Worm (Caenorhabditis elegans) whole organism, mixed stage, embryonic: ENCODE measurements around the gene F57A8.1.

Experiments
- M03D4.4 ChIP-seq: sonication (generic microtip); optimal IDR thresholded peaks from 2 replicates; lab custom pipeline; 2017; ENCODE audit warnings: mild to moderate bottlenecking, missing genetic modification characterization, missing compliant biosample characterization
- bed-3 ChIP-seq: fragments of 200-800 bp; sonication (Bioruptor generic); optimal IDR thresholded peaks from 3 replicates; lab custom pipeline; 2018; ENCODE audit warnings: mild to moderate bottlenecking, missing genetic modification characterization, moderate library complexity, missing compliant biosample characterization
- blmp-1 ChIP-seq: fragments of 150-350 bp; optimal IDR thresholded peaks from 2 replicates; lab custom pipeline; 2014; ENCODE audit warnings: missing biosample characterization, missing genetic modification characterization
- ceh-39 ChIP-seq: fragments of 150-350 bp; optimal IDR thresholded peaks from 2 replicates; lab custom pipeline; 2014; ENCODE audit warnings: missing biosample characterization, missing genetic modification characterization
- ceh-43 ChIP-seq: fragments of 200-800 bp; sonication (Bioruptor generic); optimal IDR thresholded peaks from 2 replicates; lab custom pipeline; 2018; ENCODE audit warnings: mild to moderate bottlenecking, missing genetic modification characterization, moderate library complexity, missing compliant biosample characterization
- ceh-83 ChIP-seq: fragments of 200-800 bp; sonication (Bioruptor generic); optimal IDR thresholded peaks from 2 replicates; lab custom pipeline; 2018; ENCODE audit warnings: mild to moderate bottlenecking, missing genetic modification characterization, missing compliant biosample characterization
- ces-1 ChIP-seq: fragments of 150-350 bp; optimal IDR thresholded peaks from 2 replicates; lab custom pipeline; 2014; ENCODE audit warnings: missing biosample characterization, missing genetic modification reagents, missing genetic modification characterization
- cnd-1 ChIP-seq: fragments of 200-800 bp; sonication (Bioruptor generic); optimal IDR thresholded peaks from 2 replicates; lab custom pipeline; 2018; ENCODE audit warnings: mild to moderate bottlenecking, missing genetic modification characterization, missing compliant biosample characterization
- drap-1 ChIP-seq: fragments of 200-800 bp; sonication (Bioruptor generic); optimal IDR thresholded peaks from 3 replicates; lab custom pipeline; 2018; ENCODE audit warnings: mild to moderate bottlenecking, missing genetic modification characterization, missing compliant biosample characterization
- elt-3 ChIP-seq: fragments of 150-350 bp; optimal IDR thresholded peaks from 2 replicates; lab custom pipeline; 2014; ENCODE audit warnings: missing biosample characterization, missing genetic modification characterization
- flh-1 ChIP-seq: fragments of 200-800 bp; sonication (Bioruptor generic); optimal IDR thresholded peaks from 2 replicates; lab custom pipeline; 2018; ENCODE audit warnings: mild to moderate bottlenecking, missing genetic modification characterization, moderate library complexity, missing compliant biosample characterization
- ham-2 ChIP-seq: fragments of 200-800 bp; sonication (Bioruptor generic); optimal IDR thresholded peaks from 2 replicates; lab custom pipeline; 2018; ENCODE audit warnings: mild to moderate bottlenecking, missing genetic modification characterization, missing compliant biosample characterization
- hlh-1 ChIP-seq: fragments of 150-350 bp; optimal IDR thresholded peaks from 2 replicates; lab custom pipeline; 2014; ENCODE audit warnings: missing biosample characterization, missing genetic modification reagents, missing genetic modification characterization
- lin-13 ChIP-seq: fragments of 150-350 bp; optimal IDR thresholded peaks from 2 replicates; lab custom pipeline; 2014; ENCODE audit warnings: missing biosample characterization, missing genetic modification characterization
- lin-32 ChIP-seq: fragments of 200-800 bp; sonication (Bioruptor generic); optimal IDR thresholded peaks from 2 replicates; lab custom pipeline; 2018; ENCODE audit warnings: mild to moderate bottlenecking, missing genetic modification characterization, missing compliant biosample characterization
- lsy-2 ChIP-seq: fragments of 150-350 bp; optimal IDR thresholded peaks from 2 replicates; lab custom pipeline; 2014; ENCODE audit warnings: missing biosample characterization, missing genetic modification characterization
- mab-5 ChIP-seq: fragments of 150-350 bp; optimal IDR thresholded peaks from 2 replicates; lab custom pipeline; 2014; ENCODE audit warnings: missing biosample characterization, missing genetic modification characterization
- mep-1 ChIP-seq: fragments of 150-350 bp; optimal IDR thresholded peaks from 2 replicates; lab custom pipeline; 2017; ENCODE audit warnings: missing biosample characterization, missing genetic modification reagents, missing genetic modification characterization, inconsistent platforms
- mls-2 ChIP-seq: sonication (generic microtip); optimal IDR thresholded peaks from 2 replicates; lab custom pipeline; 2016; ENCODE audit warnings: mild to moderate bottlenecking, missing genetic modification characterization, moderate library complexity, missing compliant biosample characterization
- nhr-12 ChIP-seq: fragments of 150-350 bp; optimal IDR thresholded peaks from 2 replicates; lab custom pipeline; 2014; ENCODE audit warnings: missing biosample characterization, missing genetic modification characterization
- nhr-2 ChIP-seq: fragments of 150-350 bp; optimal IDR thresholded peaks from 2 replicates; lab custom pipeline; 2014; ENCODE audit warnings: missing biosample characterization, missing genetic modification characterization
- nhr-237 ChIP-seq: fragments of 150-350 bp; optimal IDR thresholded peaks from 2 replicates; lab custom pipeline; 2014; ENCODE audit warnings: missing biosample characterization, missing genetic modification characterization
- nhr-28 ChIP-seq: fragments of 150-350 bp; optimal IDR thresholded peaks from 2 replicates; lab custom pipeline; 2014; ENCODE audit warnings: missing biosample characterization, missing genetic modification characterization
- nhr-76 ChIP-seq: sonication (generic microtip); optimal IDR thresholded peaks from 2 replicates; lab custom pipeline; 2017; ENCODE audit warnings: missing biosample characterization, missing genetic modification characterization
- pha-4 ChIP-seq: fragments of 150-350 bp; optimal IDR thresholded peaks from 2 replicates; lab custom pipeline; 2018; ENCODE audit warnings: missing biosample characterization, missing genetic modification reagents, missing genetic modification characterization
- sem-2 ChIP-seq: fragments of 200-800 bp; sonication (Bioruptor generic); optimal IDR thresholded peaks from 2 replicates; lab custom pipeline; 2018; ENCODE audit warnings: mild to moderate bottlenecking, missing genetic modification characterization, missing compliant biosample characterization
- snpc-4 ChIP-seq: fragments of 150-350 bp; optimal IDR thresholded peaks from 2 replicates; lab custom pipeline; 2014; ENCODE audit warnings: missing biosample characterization, missing genetic modification characterization
- sptf-1 ChIP-seq: sonication (generic microtip); optimal IDR thresholded peaks from 2 replicates; lab custom pipeline; 2017; ENCODE audit warnings: mild to moderate bottlenecking, missing genetic modification characterization, moderate library complexity, missing compliant biosample characterization
- tbx-8 ChIP-seq: fragments of 200-800 bp; sonication (Bioruptor generic); optimal IDR thresholded peaks from 2 replicates; lab custom pipeline; 2018; ENCODE audit warnings: mild to moderate bottlenecking, missing genetic modification characterization, moderate library complexity, missing compliant biosample characterization
- unc-120 ChIP-seq: sonication (generic microtip); optimal IDR thresholded peaks from 2 replicates; lab custom pipeline; 2017; ENCODE audit warnings: missing genetic modification characterization, missing compliant biosample characterization; ENCODE audit not compliant: poor library complexity, severe bottlenecking
- unc-39 ChIP-seq: fragments of 150-350 bp; optimal IDR thresholded peaks from 2 replicates; lab custom pipeline; 2014; ENCODE audit warnings: missing biosample characterization, missing genetic modification characterization
- unc-62 ChIP-seq: fragments of 150-350 bp; optimal IDR thresholded peaks from 2 replicates; lab custom pipeline; 2014; ENCODE audit warnings: missing biosample characterization, missing genetic modification reagents, missing genetic modification characterization
- zip-8 ChIP-seq: fragments of 150-350 bp; optimal IDR thresholded peaks from 2 replicates; lab custom pipeline; 2014; ENCODE audit warnings: missing biosample characterization, missing genetic modification characterization
- ztf-11 ChIP-seq: fragments of 150-350 bp; optimal IDR thresholded peaks from 2 replicates; lab custom pipeline; 2014; ENCODE audit warnings: missing biosample characterization, missing genetic modification characterization

F57A8.1 gene

DNA sequence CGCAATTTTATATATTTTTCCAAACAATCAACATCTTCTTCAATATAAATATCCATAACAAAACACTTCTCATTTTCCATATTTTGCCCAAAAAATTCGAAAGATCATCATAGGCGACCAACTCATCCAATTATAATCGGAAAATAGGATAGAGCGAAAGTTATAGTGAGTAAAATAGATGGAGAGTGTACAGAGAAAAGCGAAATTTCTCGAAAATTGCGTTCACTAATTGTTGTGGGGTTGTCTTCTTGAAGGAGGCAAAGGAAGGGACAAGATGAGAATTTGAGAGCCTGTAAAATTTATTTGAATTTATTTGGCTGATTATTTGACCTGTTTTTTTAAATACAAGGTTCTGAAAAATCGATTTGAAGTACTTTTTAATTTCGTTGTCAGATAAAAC lies 1.6 kb upstream of the F57A8.1 start:
- TF ChIP-seq nhr-237 (tag; lab: Kevin White, UChicago) = no peak
- no peak for TF ChIP-seq ham-2 (GFP tag; lab: Kevin White, UChicago)
- no peak for TF ChIP-seq mls-2 (tag; lab: Kevin White, UChicago)
- TF ChIP-seq lin-13 = no peak
- TF ChIP-seq snpc-4 (tag; lab: Kevin White, UChicago) = no peak
- no peak for TF ChIP-seq sptf-1
- TF ChIP-seq nhr-76 (tag; lab: Kevin White, UChicago) = no peak
- no peak for TF ChIP-seq nhr-28 (tag; lab: Kevin White, UChicago)
- TF ChIP-seq blmp-1 (tag; lab: Kevin White, UChicago) = peak; percentile 94
- TF ChIP-seq unc-62 (GFP tag; lab: Kevin White, UChicago) = no peak
- no peak for TF ChIP-seq mep-1 (tag; lab: Kevin White, UChicago)
- TF ChIP-seq pha-4 = no peak
- TF ChIP-seq flh-1 = no peak
- peak; percentile 30 for TF ChIP-seq ceh-43
- TF ChIP-seq ceh-83 (GFP tag; lab: Kevin White, UChicago) = no peak
- no peak for TF ChIP-seq hlh-1 (tag; lab: Kevin White, UChicago)
- TF ChIP-seq sem-2 = no peak
- no peak for TF ChIP-seq M03D4.4 (tag; lab: Kevin White, UChicago)
- TF ChIP-seq tbx-8 (GFP tag; lab: Kevin White, UChicago) = no peak
- TF ChIP-seq ces-1 (GFP tag; lab: Kevin White, UChicago) = peak; percentile 79
- no peak for TF ChIP-seq zip-8
- no peak for TF ChIP-seq cnd-1 (tag; lab: Kevin White, UChicago)
- TF ChIP-seq unc-39 (tag; lab: Kevin White, UChicago) = no peak
- no peak for TF ChIP-seq elt-3
- no peak for TF ChIP-seq bed-3 (GFP tag; lab: Kevin White, UChicago)

DNA sequence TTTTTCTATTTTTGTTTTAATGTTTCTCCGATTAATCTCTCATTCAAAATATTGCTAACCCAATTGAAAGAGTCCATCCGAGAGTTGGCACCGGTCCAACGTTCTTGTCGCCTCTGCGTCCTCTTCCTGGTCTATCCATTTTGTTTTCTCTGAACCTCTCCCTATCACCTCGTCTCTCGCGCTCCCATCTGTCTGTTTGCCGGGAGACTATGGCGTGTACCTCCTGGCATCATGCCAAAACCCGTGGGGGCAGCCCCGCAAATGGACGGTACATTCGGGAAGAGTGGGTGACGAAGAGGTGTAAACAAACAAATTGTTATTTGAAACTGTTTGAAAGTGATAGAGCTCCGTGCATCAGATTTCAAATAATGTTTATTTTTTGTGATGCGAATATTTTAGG lies 865 bp upstream of the F57A8.1 start, which contains the start of gene T06E8.2:
Gene T06E8.2, minus strand, starts transcription at position 139 of the 400 bp plus-strand sequence.
- TF ChIP-seq nhr-12 (tag; lab: Kevin White, UChicago) (no peak), nhr-237 (tag; lab: Kevin White, UChicago) (no peak), ces-1 (GFP tag; lab: Kevin White, UChicago) (peak; percentile 22), tbx-8 (GFP tag; lab: Kevin White, UChicago) (no peak), sem-2 (no peak), M03D4.4 (tag; lab: Kevin White, UChicago) (no peak), nhr-2 (tag; lab: Kevin White, UChicago) (no peak), ham-2 (GFP tag; lab: Kevin White, UChicago) (peak; percentile 7), mep-1 (tag; lab: Kevin White, UChicago) (no peak), ceh-83 (GFP tag; lab: Kevin White, UChicago) (peak; percentile 5), zip-8 (no peak), unc-120 (tag; lab: Kevin White, UChicago) (peak; percentile 56), ztf-11 (tag; lab: Kevin White, UChicago) (no peak), lin-32 (peak; percentile 71), hlh-1 (tag; lab: Kevin White, UChicago) (no peak), cnd-1 (tag; lab: Kevin White, UChicago) (peak; percentile 82), bed-3 (GFP tag; lab: Kevin White, UChicago) (no peak), flh-1 (no peak), nhr-28 (tag; lab: Kevin White, UChicago) (no peak), ceh-39 (tag; lab: Kevin White, UChicago) (no peak), nhr-76 (tag; lab: Kevin White, UChicago) (no peak), unc-62 (GFP tag; lab: Kevin White, UChicago) (no peak), unc-39 (tag; lab: Kevin White, UChicago) (no peak), blmp-1 (tag; lab: Kevin White, UChicago) (no peak), pha-4 (no peak), lin-13 (no peak), mab-5 (tag; lab: Kevin White, UChicago) (no peak), elt-3 (no peak)
- TF ChIP-seq, all 35 proteins: peak for 6

DNA sequence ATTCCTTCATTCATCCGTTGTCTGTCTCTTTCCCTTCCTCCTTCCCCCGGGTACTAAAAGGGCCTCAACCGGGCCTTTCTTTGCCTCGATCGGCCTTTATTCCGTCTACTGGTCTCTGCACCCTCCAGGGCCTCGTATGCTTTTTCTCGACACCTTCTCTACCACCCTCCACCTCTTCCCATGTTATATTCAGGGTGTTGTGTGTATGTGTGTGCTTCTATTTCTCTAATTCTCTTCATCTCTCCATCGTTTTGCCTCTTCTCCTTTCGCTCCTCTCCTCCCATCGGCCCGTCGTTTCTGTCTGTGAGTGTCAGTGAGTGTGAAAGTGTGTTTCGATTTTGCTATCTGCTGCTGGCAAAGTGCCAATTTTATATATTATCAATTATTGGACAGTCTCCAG lies 2.7 kb downstream of the F57A8.1 start:
- TF ChIP-seq cnd-1 (tag; lab: Kevin White, UChicago) (peak; percentile 11), bed-3 (GFP tag; lab: Kevin White, UChicago) (peak; percentile 20), lin-13 (peak; percentile 69), lin-32 (no peak), ceh-39 (tag; lab: Kevin White, UChicago) (peak; percentile 29), ces-1 (GFP tag; lab: Kevin White, UChicago) (peak; percentile 58), zip-8 (no peak), sptf-1 (peak; percentile 68), ham-2 (GFP tag; lab: Kevin White, UChicago) (peak; percentile 41), unc-120 (tag; lab: Kevin White, UChicago) (peak; percentile 78), unc-62 (GFP tag; lab: Kevin White, UChicago) (peak; percentile 49), snpc-4 (tag; lab: Kevin White, UChicago) (no peak), ceh-43 (no peak), nhr-2 (tag; lab: Kevin White, UChicago) (peak; percentile 67), hlh-1 (tag; lab: Kevin White, UChicago) (peak; percentile 60), blmp-1 (tag; lab: Kevin White, UChicago) (no peak), M03D4.4 (tag; lab: Kevin White, UChicago) (peak; percentile 10), pha-4 (peak; percentile 22), nhr-237 (tag; lab: Kevin White, UChicago) (peak; percentile 15), mep-1 (tag; lab: Kevin White, UChicago) (peak; percentile 50), mls-2 (tag; lab: Kevin White, UChicago) (peak; percentile 63), ceh-83 (GFP tag; lab: Kevin White, UChicago) (no peak), lsy-2 (tag; lab: Kevin White, UChicago) (peak; percentile 74), drap-1 (GFP tag; lab: Kevin White, UChicago) (peak; percentile 18)
